Fruit fly (Drosophila melanogaster): ENCODE measurements around the gene CG32669.

The CG32669 gene

dm6 chrX:10846972-10847435 lies 2.1 kb upstream of the CG32669 start, which contains the start of gene sbr (continued):
- TF ChIP-seq CG5245 (GFP tag; optimal IDR thresholded peaks at IDR 0.05): no peak
- TF ChIP-seq CG2712 (tag; optimal IDR thresholded peaks at IDR 0.05): no peak
- TF ChIP-seq usp (GFP tag; optimal IDR thresholded peaks at IDR 0.05): no peak
- no peak for TF ChIP-seq dysf (GFP tag; IDR thresholded peaks at IDR 0.05)
- TF ChIP-seq CG4360 (GFP tag; IDR thresholded peaks at IDR 0.05): no peak
- no peak for TF ChIP-seq nau (GFP tag; optimal IDR thresholded peaks at IDR 0.05)
- TF ChIP-seq ash1 (GFP tag; optimal IDR thresholded peaks at IDR 0.05): no peak
- no peak for TF ChIP-seq HLH3B (GFP tag; IDR thresholded peaks at IDR 0.05)
- TF ChIP-seq zen (tag; optimal IDR thresholded peaks at IDR 0.05): no peak
- no peak for TF ChIP-seq E2f1 (GFP tag; IDR thresholded peaks at IDR 0.05)
- no peak for TF ChIP-seq ems (GFP tag; optimal IDR thresholded peaks at IDR 0.05)
- TF ChIP-seq pzg (GFP tag; optimal IDR thresholded peaks at IDR 0.05): peak; percentile 40
- TF ChIP-seq salm (tag; optimal IDR thresholded peaks at IDR 0.05): no peak
- TF ChIP-seq CG18599 (GFP tag; optimal IDR thresholded peaks at IDR 0.05): no peak
- TF ChIP-seq CG12236 (GFP tag; optimal IDR thresholded peaks at IDR 0.05): no peak
- no peak for TF ChIP-seq CG8765 (GFP tag; IDR thresholded peaks at IDR 0.05)
- TF ChIP-seq gro (GFP tag; optimal IDR thresholded peaks at IDR 0.05): no peak
- no peak for TF ChIP-seq Kr (GFP tag; optimal IDR thresholded peaks at IDR 0.05)
- peak; percentile 71; the same call in 1 of the 4 replicates for TF ChIP-seq chinmo (GFP tag; IDR thresholded peaks at IDR 0.05; ENCODE audit: partially characterized antibody)
- TF ChIP-seq sc (optimal IDR thresholded peaks at IDR 0.05): no peak
- TF ChIP-seq sc (GFP tag; optimal IDR thresholded peaks at IDR 0.05): no peak
- TF ChIP-seq B-H2 (GFP tag; optimal IDR thresholded peaks at IDR 0.05): peak; percentile 10
- TF ChIP-seq onecut (GFP tag; IDR thresholded peaks at IDR 0.05): no peak
- no peak for TF ChIP-seq Blimp-1 (GFP tag; optimal IDR thresholded peaks at IDR 0.05)
- no peak for TF ChIP-seq sisA (GFP tag; IDR thresholded peaks at IDR 0.05)
- no peak for TF ChIP-seq scrt (GFP tag; optimal IDR thresholded peaks at IDR 0.05)
- no peak for TF ChIP-seq CG4404 (GFP tag; IDR thresholded peaks at IDR 0.05)
- no peak for TF ChIP-seq Oli (tag; optimal IDR thresholded peaks at IDR 0.05)
- TF ChIP-seq CG14667 (GFP tag; IDR thresholded peaks at IDR 0.05): no peak
- no peak for TF ChIP-seq bab2 (GFP tag; optimal IDR thresholded peaks at IDR 0.05)
- peak; percentile 24 for TF ChIP-seq ind (GFP tag; optimal IDR thresholded peaks at IDR 0.05)
- peak; percentile 37 for TF ChIP-seq CG12391 (tag; optimal IDR thresholded peaks at IDR 0.05)
- TF ChIP-seq HmgD (GFP tag; optimal IDR thresholded peaks at IDR 0.05): no peak
- TF ChIP-seq CG4617 (GFP tag; optimal IDR thresholded peaks at IDR 0.05; ENCODE audit: borderline replicate concordance): peak; percentile 18
- TF ChIP-seq CG12071 (GFP tag; optimal IDR thresholded peaks at IDR 0.05): no peak
- TF ChIP-seq vvl (GFP tag; IDR thresholded peaks at IDR 0.05): no peak
- no peak for TF ChIP-seq CG1529 (GFP tag; optimal IDR thresholded peaks at IDR 0.05)
- TF ChIP-seq org-1 (GFP tag; optimal IDR thresholded peaks at IDR 0.05): no peak
- TF ChIP-seq hkb (optimal IDR thresholded peaks at IDR 0.05): no peak
- no peak for TF ChIP-seq hkb (GFP tag; IDR thresholded peaks at IDR 0.05)
- TF ChIP-seq CG15696 (tag; optimal IDR thresholded peaks at IDR 0.05): no peak
- no peak for TF ChIP-seq Tbp (GFP tag; optimal IDR thresholded peaks at IDR 0.05)
- TF ChIP-seq dati (GFP tag; IDR thresholded peaks at IDR 0.05): no peak
- TF ChIP-seq CG13123 (GFP tag; optimal IDR thresholded peaks at IDR 0.05): no peak
- no peak for TF ChIP-seq yki (optimal IDR thresholded peaks at IDR 0.05)
- no peak for TF ChIP-seq luna (GFP tag; optimal IDR thresholded peaks at IDR 0.05)
- peak; percentile 86 for TF ChIP-seq Scr (GFP tag; IDR thresholded peaks at IDR 0.05; ENCODE audit: partially characterized antibody)
- TF ChIP-seq CG5180 (GFP tag; optimal IDR thresholded peaks at IDR 0.05): no peak
- TF ChIP-seq Bdp1 (GFP tag; optimal IDR thresholded peaks at IDR 0.05): no peak
- TF ChIP-seq tll (GFP tag; optimal IDR thresholded peaks at IDR 0.05): no peak
- TF ChIP-seq CG10543 (GFP tag; optimal IDR thresholded peaks at IDR 0.05): no peak
- no peak for TF ChIP-seq CG16863 (GFP tag; optimal IDR thresholded peaks at IDR 0.05)
- TF ChIP-seq en (GFP tag; optimal IDR thresholded peaks at IDR 0.05): no peak

Data from whole organism, embryonic.